Worm (Caenorhabditis elegans) whole organism, L1 larva: ENCODE results near the gene F15E6.6.

Source experiments
- C16A3.4 ChIP-seq: fragments of 150-350 bp; optimal IDR thresholded peaks from 2 replicates; lab custom pipeline; 2014; ENCODE audit warnings: missing biosample characterization, missing genetic modification characterization
- C34B4.2 ChIP-seq: sonication (generic microtip); optimal IDR thresholded peaks from 2 replicates; lab custom pipeline; 2017; ENCODE audit warnings: mild to moderate bottlenecking, missing genetic modification characterization, missing compliant biosample characterization
- F16B12.6 ChIP-seq: fragments of 150-350 bp; optimal IDR thresholded peaks from 2 replicates; lab custom pipeline; 2014; ENCODE audit warnings: missing biosample characterization, missing genetic modification characterization
- Y116A8C.19 ChIP-seq: sonication (generic microtip); optimal IDR thresholded peaks from 2 replicates; lab custom pipeline; 2016; ENCODE audit warnings: missing compliant biosample characterization, missing genetic modification characterization, borderline replicate concordance
- aha-1 ChIP-seq: fragments of 150-350 bp; optimal IDR thresholded peaks from 2 replicates; lab custom pipeline; 2014; ENCODE audit warnings: missing biosample characterization, missing genetic modification characterization
- aly-2 ChIP-seq: fragments of 150-350 bp; optimal IDR thresholded peaks from 2 replicates; lab custom pipeline; 2014; ENCODE audit warnings: missing biosample characterization, missing genetic modification characterization
- ama-1 ChIP-seq: fragments of 150-350 bp; optimal IDR thresholded peaks from 2 replicates; lab custom pipeline; 2014
- blmp-1 ChIP-seq: fragments of 150-350 bp; optimal IDR thresholded peaks from 2 replicates; lab custom pipeline; 2014; ENCODE audit warnings: missing biosample characterization, missing genetic modification characterization
- ceh-82 ChIP-seq, 3 experiments: fragments of 150-350 bp in 1 of 3; sonication (generic microtip) in 2 of 3; optimal IDR thresholded peaks; 2 replicates each; lab custom pipeline; 2014 to 2017; ENCODE audit warnings: missing biosample characterization in 3 of 3, missing genetic modification characterization in 3 of 3
- ceh-90 ChIP-seq: sonication (generic microtip); optimal IDR thresholded peaks from 2 replicates; lab custom pipeline; 2016; ENCODE audit warnings: missing genetic modification characterization, missing compliant biosample characterization
- dsc-1 ChIP-seq: sonication (generic microtip); optimal IDR thresholded peaks from 2 replicates; lab custom pipeline; 2016; ENCODE audit warnings: mild to moderate bottlenecking, missing genetic modification characterization, missing compliant biosample characterization
- efl-1 ChIP-seq, 4 experiments: fragments of 150-350 bp; optimal IDR thresholded peaks in 3 of 4; peaks in 1 of 4; 1 replicate in 1 of 4; 2 replicates in 3 of 4; lab custom pipeline; 2014; ENCODE audit warnings: missing biosample characterization in 2 of 4, missing genetic modification characterization in 2 of 4, missing genetic modification reagents in 2 of 4
- egl-27 ChIP-seq, 2 experiments: fragments of 150-350 bp in 1 of 2; sonication (generic microtip); optimal IDR thresholded peaks; 3 replicates each; lab custom pipeline; 2017 to 2018; ENCODE audit warnings: missing biosample characterization in 2 of 2, missing genetic modification characterization in 2 of 2, missing genetic modification reagents in 2 of 2
- elt-3 ChIP-seq, 6 experiments: fragments of 150-350 bp in 1 of 6; sonication (generic microtip); optimal IDR thresholded peaks; 2 replicates each; lab custom pipeline; 2017 to 2018; ENCODE audit warnings: missing biosample characterization in 6 of 6, missing genetic modification characterization in 6 of 6, inconsistent platforms in 1 of 6
- fkh-8 ChIP-seq: sonication (generic microtip); optimal IDR thresholded peaks from 2 replicates; lab custom pipeline; 2016; ENCODE audit warnings: mild to moderate bottlenecking, missing genetic modification characterization, missing compliant biosample characterization
- isw-1 ChIP-seq: fragments of 200-800 bp; sonication (Bioruptor generic); IDR thresholded peaks from 2 replicates; pipeline ENCODE4 v1.3.6; 2022; ENCODE audit warnings: missing genetic modification characterization, missing compliant biosample characterization
- lin-14 ChIP-seq: fragments of 200-800 bp; sonication (Bioruptor generic); optimal IDR thresholded peaks from 2 replicates; lab custom pipeline; 2018; ENCODE audit warnings: mild to moderate bottlenecking, missing genetic modification characterization, moderate library complexity, missing compliant biosample characterization
- lin-15B ChIP-seq: fragments of 150-350 bp; sonication (generic microtip); optimal IDR thresholded peaks from 3 replicates; lab custom pipeline; 2014; ENCODE audit warnings: missing biosample characterization, missing genetic modification characterization
- lsy-2 ChIP-seq, 2 experiments: fragments of 150-350 bp; optimal IDR thresholded peaks; 2 replicates each; lab custom pipeline; 2014; ENCODE audit warnings: missing biosample characterization in 2 of 2, missing genetic modification characterization in 2 of 2
- mab-9 ChIP-seq: fragments of 200-800 bp; sonication (Bioruptor generic); IDR thresholded peaks from 2 replicates; pipeline ENCODE4 v1.3.6; 2022; ENCODE audit warnings: missing genetic modification reagents, missing genetic modification characterization, missing compliant biosample characterization
- mdl-1 ChIP-seq, 2 experiments: fragments of 150-350 bp; optimal IDR thresholded peaks; 2 replicates each; lab custom pipeline; 2014 to 2017; ENCODE audit warnings: missing biosample characterization in 2 of 2, missing genetic modification characterization in 2 of 2, inconsistent platforms in 1 of 2
- mef-2 ChIP-seq: fragments of 150-350 bp; optimal IDR thresholded peaks from 2 replicates; lab custom pipeline; 2014; ENCODE audit warnings: missing biosample characterization, missing genetic modification characterization
- mep-1 ChIP-seq: fragments of 150-350 bp; optimal IDR thresholded peaks from 2 replicates; lab custom pipeline; 2014; ENCODE audit warnings: missing biosample characterization, missing genetic modification characterization
- nhr-11 ChIP-seq: fragments of 150-350 bp; optimal IDR thresholded peaks from 2 replicates; lab custom pipeline; 2014; ENCODE audit warnings: missing biosample characterization, missing genetic modification characterization
- nhr-19 ChIP-seq: fragments of 200-800 bp; sonication (Bioruptor generic); conservative IDR thresholded peaks from 2 replicates; pipeline ENCODE4 v1.3.6; 2022; ENCODE audit warnings: missing genetic modification characterization, missing compliant biosample characterization
- nhr-237 ChIP-seq: fragments of 150-350 bp; optimal IDR thresholded peaks from 2 replicates; lab custom pipeline; 2014; ENCODE audit warnings: missing biosample characterization, missing genetic modification characterization
- nhr-47 ChIP-seq: sonication (generic microtip); optimal IDR thresholded peaks from 2 replicates; lab custom pipeline; 2016; ENCODE audit warnings: mild to moderate bottlenecking, missing genetic modification characterization, moderate library complexity, missing compliant biosample characterization
- nhr-71 ChIP-seq: sonication (generic microtip); optimal IDR thresholded peaks from 2 replicates; lab custom pipeline; 2016; ENCODE audit warnings: mild to moderate bottlenecking, missing genetic modification characterization, moderate library complexity, missing compliant biosample characterization
- nhr-76 ChIP-seq: sonication (generic microtip); optimal IDR thresholded peaks from 2 replicates; lab custom pipeline; 2017; ENCODE audit warnings: missing biosample characterization, missing genetic modification characterization
- nhr-77 ChIP-seq: fragments of 150-350 bp; optimal IDR thresholded peaks from 2 replicates; lab custom pipeline; 2014; ENCODE audit warnings: missing biosample characterization, missing genetic modification characterization
- nhr-84 ChIP-seq: sonication (generic microtip); optimal IDR thresholded peaks from 2 replicates; lab custom pipeline; 2017; ENCODE audit warnings: missing biosample characterization, missing genetic modification characterization
- nhr-85 ChIP-seq: sonication (generic microtip); peaks from one replicate; lab custom pipeline; 2016; ENCODE audit warnings: missing genetic modification characterization, inconsistent platforms, missing compliant biosample characterization
- nhr-90 ChIP-seq: sonication (generic microtip); optimal IDR thresholded peaks from 2 replicates; lab custom pipeline; 2016; ENCODE audit warnings: mild to moderate bottlenecking, missing genetic modification characterization, missing compliant biosample characterization; ENCODE audit not compliant: poor library complexity
- pax-3 ChIP-seq: fragments of 200-800 bp; sonication (Bioruptor generic); optimal IDR thresholded peaks from 2 replicates; lab custom pipeline; 2018; ENCODE audit warnings: mild to moderate bottlenecking, missing genetic modification characterization, moderate library complexity, missing compliant biosample characterization
- rnt-1 ChIP-seq: sonication (generic microtip); optimal IDR thresholded peaks from 2 replicates; lab custom pipeline; 2016; ENCODE audit warnings: mild to moderate bottlenecking, missing genetic modification characterization, moderate library complexity, missing compliant biosample characterization
- snpc-4 ChIP-seq: fragments of 150-350 bp; optimal IDR thresholded peaks from 2 replicates; lab custom pipeline; 2014; ENCODE audit warnings: missing biosample characterization, missing genetic modification characterization
- sox-4 ChIP-seq: sonication (generic microtip); optimal IDR thresholded peaks from 2 replicates; lab custom pipeline; 2016; ENCODE audit warnings: missing genetic modification characterization, missing compliant biosample characterization
- sptf-1 ChIP-seq: fragments of 150-350 bp; optimal IDR thresholded peaks from 2 replicates; lab custom pipeline; 2014; ENCODE audit warnings: missing biosample characterization, missing genetic modification characterization
- tlp-1 ChIP-seq: fragments of 150-350 bp; optimal IDR thresholded peaks from 2 replicates; lab custom pipeline; 2014; ENCODE audit warnings: missing biosample characterization, missing genetic modification characterization
- unc-30 ChIP-seq: sonication (generic microtip); optimal IDR thresholded peaks from 2 replicates; lab custom pipeline; 2017; ENCODE audit warnings: missing biosample characterization, missing genetic modification characterization
- unc-98 ChIP-seq: fragments of 200-800 bp; sonication (Bioruptor generic); IDR thresholded peaks from 2 replicates; pipeline ENCODE4 v1.3.6; 2022; ENCODE audit warnings: missing genetic modification characterization, missing compliant biosample characterization
- xbp-1 ChIP-seq: sonication (generic microtip); optimal IDR thresholded peaks from 2 replicates; lab custom pipeline; 2016; ENCODE audit warnings: missing genetic modification characterization, missing compliant biosample characterization
- zip-4 ChIP-seq: fragments of 200-800 bp; sonication (Bioruptor generic); optimal IDR thresholded peaks from 2 replicates; lab custom pipeline; 2018; ENCODE audit warnings: mild to moderate bottlenecking, missing genetic modification characterization, moderate library complexity, missing compliant biosample characterization

F15E6.6 gene

DNA sequence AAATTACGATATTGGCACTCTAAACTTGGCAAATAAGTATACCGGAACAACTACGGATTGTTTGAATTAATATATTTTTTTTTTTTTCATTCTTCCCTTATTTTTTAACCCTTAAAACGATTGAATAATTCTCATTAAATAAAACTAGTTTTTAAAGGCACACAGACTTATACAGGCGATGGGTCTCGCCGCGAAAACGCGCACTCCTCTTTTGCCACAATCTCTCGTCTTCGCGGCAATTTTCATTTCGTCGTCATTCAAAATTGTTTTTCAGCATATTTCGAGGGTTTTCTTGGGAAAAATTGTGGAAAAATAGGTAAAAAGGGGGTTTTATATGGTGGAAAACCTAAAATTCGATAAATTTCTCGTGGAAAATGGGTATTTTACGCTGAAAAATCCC is 36.6 kb downstream of the F15E6.6 start (continued):
- TF ChIP-seq mab-9 (GFP tag; lab: Robert Waterston, UW): no peak
- TF ChIP-seq sptf-1: no peak
- TF ChIP-seq mef-2 (tag; lab: Kevin White, UChicago): no peak
- no peak for TF ChIP-seq egl-27 (tag; optimal IDR thresholded peaks at IDR 0.05; lab: Kevin White, UChicago)
- peak; percentile 75 for TF ChIP-seq mep-1
- peak; percentile 36 to 54 (median 52) for TF ChIP-seq ceh-82 (tag; optimal IDR thresholded peaks at IDR 0.05; lab: Kevin White, UChicago)
- TF ChIP-seq C34B4.2 (tag; lab: Kevin White, UChicago): no peak
- TF ChIP-seq F16B12.6 (tag; lab: Kevin White, UChicago): peak; percentile 33
- no peak for TF ChIP-seq ama-1
- TF ChIP-seq lin-14 (GFP tag; lab: Kevin White, UChicago): peak; percentile 35
- peak; percentile 64 for TF ChIP-seq nhr-19
- peak; percentile 68 for TF ChIP-seq isw-1
- no peak for TF ChIP-seq nhr-84 (tag; lab: Kevin White, UChicago)
- peak; percentile 42 for TF ChIP-seq nhr-90
- TF ChIP-seq nhr-47: peak; percentile 70
- peak; percentile 40 for TF ChIP-seq snpc-4 (tag; lab: Kevin White, UChicago)
- no peak for TF ChIP-seq zip-4 (GFP tag; lab: Kevin White, UChicago)
- TF ChIP-seq unc-30 (tag; lab: Kevin White, UChicago): no peak
- TF ChIP-seq Y116A8C.19 (tag; lab: Kevin White, UChicago): no peak
- TF ChIP-seq tlp-1: no peak
- TF ChIP-seq nhr-71 (tag; lab: Kevin White, UChicago): peak; percentile 80
- TF ChIP-seq nhr-11: no peak
- peak; percentile 66 for TF ChIP-seq dsc-1 (tag; lab: Kevin White, UChicago)
- no peak for TF ChIP-seq sox-4 (tag; lab: Kevin White, UChicago)
- no peak for TF ChIP-seq unc-98 (GFP tag; lab: Robert Waterston, UW)
- TF ChIP-seq aly-2 (tag; lab: Kevin White, UChicago): no peak
- peak; percentile 39 for TF ChIP-seq fkh-8 (tag; lab: Kevin White, UChicago)
- peak in 2 of 6 experiments; percentile 1 to 39 for TF ChIP-seq elt-3 (tag; optimal IDR thresholded peaks at IDR 0.05; lab: Kevin White, UChicago)
- peak; percentile 53 for TF ChIP-seq xbp-1 (tag; lab: Kevin White, UChicago)
- no peak for TF ChIP-seq pax-3
- no peak for TF ChIP-seq nhr-237 (tag; lab: Kevin White, UChicago)
- no peak for TF ChIP-seq nhr-76
- peak; percentile 83 to 85 for TF ChIP-seq efl-1 (optimal IDR thresholded peaks at IDR 0.05; lab: Kevin White, UChicago)
- peak; percentile 82 to 98 for TF ChIP-seq efl-1 (GFP tag; optimal IDR thresholded peaks at IDR 0.05 in 1 of 2; lab: Kevin White, UChicago)
- no peak for TF ChIP-seq blmp-1
- no peak for TF ChIP-seq ceh-90
- peak; percentile 73 to 85 for TF ChIP-seq lsy-2 (tag; optimal IDR thresholded peaks at IDR 0.05; lab: Kevin White, UChicago)
- no peak for TF ChIP-seq nhr-77 (tag; lab: Kevin White, UChicago)
- peak; percentile 59 for TF ChIP-seq rnt-1 (tag; lab: Kevin White, UChicago)
- no peak for TF ChIP-seq aha-1 (tag; lab: Kevin White, UChicago)
- TF ChIP-seq lin-15B: no peak
- TF ChIP-seq, all 84 proteins: peak for 33

DNA sequence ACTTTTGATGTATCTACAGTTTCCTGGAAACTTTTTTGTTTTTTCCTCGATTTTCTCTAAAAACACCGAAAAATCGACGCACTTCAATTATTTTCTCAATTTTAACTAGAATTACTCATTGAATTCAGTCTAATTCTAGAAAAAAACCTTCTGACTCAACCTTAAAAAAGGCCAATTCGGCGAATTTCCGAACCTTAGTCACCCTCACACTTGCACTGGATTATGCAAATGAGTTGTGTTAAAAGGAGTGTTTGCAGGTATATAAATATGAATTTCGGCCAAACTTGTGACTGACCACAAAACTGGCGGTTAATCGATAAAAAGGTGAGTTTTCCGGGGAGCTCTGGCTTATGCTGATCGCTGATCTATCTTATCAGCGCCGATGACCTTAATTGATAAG is 37.4 kb downstream of the F15E6.6 start, which contains the start of gene ttr-20:
Gene ttr-20, plus strand, starts transcription at position 301 of the 400 bp plus-strand sequence.
- TF ChIP-seq nhr-85 (tag; lab: Kevin White, UChicago) (peak; percentile 7), C16A3.4 (tag; lab: Kevin White, UChicago) (no peak)

DNA sequence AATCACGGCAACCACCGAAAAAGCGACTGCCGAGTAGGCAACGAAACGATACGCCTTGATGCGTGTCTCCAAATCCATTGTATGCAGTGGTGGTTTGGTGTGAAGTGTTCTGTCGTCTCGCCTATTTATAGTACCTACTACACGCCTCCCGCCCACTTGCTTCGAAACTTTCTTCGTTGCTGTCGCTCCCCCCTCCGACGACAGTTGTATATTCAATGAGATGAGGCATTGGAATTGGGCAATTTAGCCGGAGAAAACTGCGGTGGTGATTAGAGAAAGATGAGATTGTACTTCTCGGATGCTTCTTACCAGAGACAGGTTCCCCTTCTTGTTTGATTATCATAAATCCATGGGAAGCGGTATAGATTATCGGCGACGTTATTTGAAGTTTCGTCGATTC is 39.4 kb downstream of the F15E6.6 start, which contains the start of gene col-34:
Gene col-34, minus strand, starts transcription at position 101 of the 400 bp plus-strand sequence.
- TF ChIP-seq blmp-1 (peak; percentile 15), zip-4 (GFP tag; lab: Kevin White, UChicago) (no peak), mdl-1 (tag; optimal IDR thresholded peaks at IDR 0.05; lab: Kevin White, UChicago) (no peak)
